Worm (Caenorhabditis elegans): ENCODE results near the gene B0495.5.
A peak's percentile ranks its signal among the peaks of the same experiment; 100 is the strongest.

B0495.5 gene

ce11 chrII:7699009-7699408 lies 703 bp upstream of the B0495.5 start, which contains the start of the genes moa-2 and cdk-11.1 (continued):
- TF ChIP-seq F16B12.6 (tag; optimal IDR thresholded peaks at IDR 0.05): peak; percentile 78
- TF ChIP-seq lin-35 (GFP tag; optimal IDR thresholded peaks at IDR 0.05): peak; percentile 33 to 50
- no peak for TF ChIP-seq aly-2 (tag; optimal IDR thresholded peaks at IDR 0.05)

ce11 chrII:7697156-7697555 lies 1.1 kb downstream of the B0495.5 start:
- no peak for TF ChIP-seq dpl-1 (GFP tag; optimal IDR thresholded peaks at IDR 0.05)

ce11 chrII:7695636-7696035 lies 2.7 kb downstream of the B0495.5 start:
- TF ChIP-seq nhr-90 (tag; optimal IDR thresholded peaks at IDR 0.05; ENCODE audit: poor library complexity) (peak; percentile 20), F16B12.6 (tag; optimal IDR thresholded peaks at IDR 0.05) (no peak), nhr-20 (tag; optimal IDR thresholded peaks at IDR 0.05) (peak; percentile 24), nhr-11 (tag; optimal IDR thresholded peaks at IDR 0.05) (no peak), ceh-88 (GFP tag; IDR thresholded peaks at IDR 0.05) (no peak), sox-4 (tag; optimal IDR thresholded peaks at IDR 0.05) (no peak), tlp-1 (tag; optimal IDR thresholded peaks at IDR 0.05) (peak; percentile 36), dpl-1 (GFP tag; optimal IDR thresholded peaks at IDR 0.05) (no peak), elt-2 (tag; optimal IDR thresholded peaks at IDR 0.05) (peak; percentile 95), lin-35 (GFP tag; optimal IDR thresholded peaks at IDR 0.05) (peak in 1 of 2 experiments; percentile 24), hpl-2 (GFP tag; optimal IDR thresholded peaks at IDR 0.05) (no peak), aha-1 (tag; optimal IDR thresholded peaks at IDR 0.05) (no peak), nhr-77 (tag; optimal IDR thresholded peaks at IDR 0.05) (no peak), rnt-1 (tag; optimal IDR thresholded peaks at IDR 0.05) (no peak), nhr-28 (tag; optimal IDR thresholded peaks at IDR 0.05) (no peak), Y116A8C.19 (tag; optimal IDR thresholded peaks at IDR 0.05; ENCODE audit: borderline replicate concordance) (no peak), hlh-4 (tag; optimal IDR thresholded peaks at IDR 0.05) (no peak), aly-2 (tag; optimal IDR thresholded peaks at IDR 0.05) (no peak), lin-14 (GFP tag; optimal IDR thresholded peaks at IDR 0.05) (peak; percentile 33), elt-3 (tag; optimal IDR thresholded peaks at IDR 0.05) (no peak)

- no peak for TF ChIP-seq tbx-2 (tag; optimal IDR thresholded peaks at IDR 0.05)
- no peak for TF ChIP-seq zag-1 (tag; optimal IDR thresholded peaks at IDR 0.05)
- no peak for TF ChIP-seq egl-13 (tag; optimal IDR thresholded peaks at IDR 0.05)
- TF ChIP-seq nhr-19 (GFP tag; conservative IDR thresholded peaks at IDR 0.05): no peak
- no peak for TF ChIP-seq nhr-11 (tag; optimal IDR thresholded peaks at IDR 0.05)
- peak; percentile 56 for TF ChIP-seq elt-2 (tag; optimal IDR thresholded peaks at IDR 0.05)
Measured at ce11 chrII:7694745-7695144, 3.6 kb downstream of the B0495.5 start.

- TF ChIP-seq efl-3 (GFP tag; optimal IDR thresholded peaks at IDR 0.05) (no peak), elt-2 (tag; optimal IDR thresholded peaks at IDR 0.05) (peak; percentile 65)
Measured at ce11 chrII:7693929-7694328, 4.4 kb downstream of the B0495.5 start, which contains the start of gene nhx-2. Gene nhx-2, minus strand, starts transcription at chrII:7693957.

ce11 chrII:7690384-7690783 lies 7.9 kb downstream of the B0495.5 start, which contains the start of gene pid-1:
Gene pid-1, minus strand, starts transcription at chrII:7690556.
- TF ChIP-seq pqm-1 (tag; optimal IDR thresholded peaks at IDR 0.05) (no peak), nhr-77 (tag; optimal IDR thresholded peaks at IDR 0.05) (no peak), egl-27 (tag; optimal IDR thresholded peaks at IDR 0.05) (no peak), xbp-1 (tag; optimal IDR thresholded peaks at IDR 0.05) (no peak), fkh-4 (tag; optimal IDR thresholded peaks at IDR 0.05; ENCODE audit: borderline replicate concordance) (no peak), alr-1 (tag; optimal IDR thresholded peaks at IDR 0.05; ENCODE audit: borderline replicate concordance) (no peak)

ce11 chrII:7684589-7684988 lies 13.7 kb downstream of the B0495.5 start, which contains the start of gene F18A1.1:
Gene F18A1.1, plus strand, starts transcription at chrII:7684889.
- TF ChIP-seq ceh-8 (GFP tag; optimal IDR thresholded peaks at IDR 0.05) (no peak), nhr-85 (tag) (peak; percentile 56)

Measured in whole organism, L1 larva.